Worm (Caenorhabditis elegans) whole organism, young adult: ENCODE results near the gene D2024.18.

Experiments
- C17E4.6 ChIP-seq: fragments of 200-800 bp; sonication (Bioruptor generic); IDR thresholded peaks from 2 replicates; pipeline ENCODE4 v1.3.6; 2022; ENCODE audit warnings: missing genetic modification reagents, missing genetic modification characterization, missing compliant biosample characterization
- F52B5.7 ChIP-seq: sonication (generic microtip); optimal IDR thresholded peaks from 2 replicates; lab custom pipeline; 2016; ENCODE audit warnings: mild to moderate bottlenecking, missing genetic modification characterization, missing compliant biosample characterization
- F55B11.4 ChIP-seq: sonication (generic microtip); optimal IDR thresholded peaks from 2 replicates; lab custom pipeline; 2016; ENCODE audit warnings: missing compliant biosample characterization, missing genetic modification characterization, borderline replicate concordance; ENCODE audit not compliant: insufficient read depth
- K11D2.4 ChIP-seq: fragments of 200-800 bp; sonication (Bioruptor generic); IDR thresholded peaks from 2 replicates; pipeline ENCODE4 v1.3.6; 2022; ENCODE audit warnings: missing genetic modification reagents, missing genetic modification characterization, missing compliant biosample characterization
- sdz-38 ChIP-seq: sonication (generic microtip); optimal IDR thresholded peaks from 2 replicates; lab custom pipeline; 2016; ENCODE audit warnings: missing genotype, missing genetic modification characterization, missing compliant biosample characterization
- unc-62 ChIP-seq: fragments of 150-350 bp; optimal IDR thresholded peaks from 2 replicates; lab custom pipeline; 2014; ENCODE audit warnings: missing biosample characterization, missing genetic modification reagents, missing genetic modification characterization
- ztf-22 ChIP-seq: fragments of 200-800 bp; sonication (Bioruptor generic); optimal IDR thresholded peaks from 2 replicates; lab custom pipeline; 2018; ENCODE audit warnings: mild to moderate bottlenecking, missing genetic modification characterization, moderate library complexity, missing compliant biosample characterization

DNA sequence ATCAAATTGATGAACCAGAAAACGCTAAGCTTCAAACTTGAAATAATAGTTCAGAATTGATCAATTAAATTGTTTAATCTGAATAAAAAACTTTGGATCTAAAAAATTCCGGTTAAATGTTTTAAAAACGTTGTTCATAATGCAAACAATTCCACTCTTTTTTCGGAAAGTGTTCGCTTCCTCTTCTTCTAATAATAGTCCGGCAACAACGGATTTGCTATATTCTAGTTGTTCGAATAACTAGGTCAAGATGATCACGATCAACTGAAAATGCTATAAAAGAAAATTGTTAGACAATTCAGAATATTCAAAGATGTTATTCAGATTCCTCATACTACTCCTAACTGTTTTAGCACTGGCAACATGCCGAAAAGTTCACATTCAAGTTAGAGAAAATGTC, 19.3 kb upstream of the D2024.18 start, which contains the start of gene D2024.4:
- TF ChIP-seq ztf-22 (GFP tag; lab: Kevin White, UChicago), result no peak
- TF ChIP-seq C17E4.6 (GFP tag; lab: Robert Waterston, UW), result no peak
- TF ChIP-seq F55B11.4, result no peak
- TF ChIP-seq unc-62 (GFP tag; lab: Kevin White, UChicago), result no peak
- TF ChIP-seq K11D2.4 (GFP tag; lab: Robert Waterston, UW), result no peak
- no peak for TF ChIP-seq sdz-38 (tag; lab: Kevin White, UChicago)
- no peak for TF ChIP-seq F52B5.7 (tag; lab: Kevin White, UChicago)
